Worm (Caenorhabditis elegans): ENCODE measurements around the gene rec-8.

- no peak for TF ChIP-seq W03F9.2 (tag; optimal IDR thresholded peaks at IDR 0.05)
- TF ChIP-seq dao-5 (tag; optimal IDR thresholded peaks at IDR 0.05) = no peak
Observed at ce11 chrIV:13381823-13382222, 28.8 kb upstream of the rec-8 start, which contains the start of gene emc-3.

Measured in whole organism, L4/young adult.